Worm (Caenorhabditis elegans) whole organism, midembryonic: ENCODE results near the gene B0244.5.
A peak's percentile ranks its signal among the peaks of the same experiment; 100 is the strongest.

Experiments used
- T22C8.4 ChIP-seq: fragments of 200-800 bp; sonication (Bioruptor generic); IDR thresholded peaks from 2 replicates; pipeline ENCODE4 v1.3.6; 2022; ENCODE audit warnings: missing genetic modification characterization, missing compliant biosample characterization
- flt-1 ChIP-seq: fragments of 200-800 bp; sonication (Bioruptor generic); IDR thresholded peaks from 2 replicates; pipeline ENCODE4 v1.3.6; 2022; ENCODE audit warnings: missing genetic modification characterization, missing compliant biosample characterization
- klf-2 ChIP-seq: fragments of 200-800 bp; sonication (Bioruptor generic); conservative IDR thresholded peaks from 2 replicates; pipeline ENCODE4 v1.3.6; 2022; ENCODE audit warnings: missing genetic modification reagents, missing genetic modification characterization, missing compliant biosample characterization
- med-1 ChIP-seq: sonication (generic microtip); optimal IDR thresholded peaks from 2 replicates; lab custom pipeline; 2017; ENCODE audit warnings: missing genetic modification characterization, mild to moderate bottlenecking, missing compliant biosample characterization, antibody characterized with exemption, missing genetic modification reagents; ENCODE audit not compliant: insufficient read depth
- tab-1 ChIP-seq: fragments of 200-800 bp; sonication (Bioruptor generic); IDR thresholded peaks from 2 replicates; pipeline ENCODE4 v1.3.6; 2022; ENCODE audit warnings: missing genetic modification characterization, missing compliant biosample characterization
- ztf-29 ChIP-seq: fragments of 200-800 bp; sonication (Bioruptor generic); IDR thresholded peaks from 2 replicates; pipeline ENCODE4 v1.3.6; 2022; ENCODE audit warnings: missing genetic modification reagents, missing genetic modification characterization, missing compliant biosample characterization

DNA sequence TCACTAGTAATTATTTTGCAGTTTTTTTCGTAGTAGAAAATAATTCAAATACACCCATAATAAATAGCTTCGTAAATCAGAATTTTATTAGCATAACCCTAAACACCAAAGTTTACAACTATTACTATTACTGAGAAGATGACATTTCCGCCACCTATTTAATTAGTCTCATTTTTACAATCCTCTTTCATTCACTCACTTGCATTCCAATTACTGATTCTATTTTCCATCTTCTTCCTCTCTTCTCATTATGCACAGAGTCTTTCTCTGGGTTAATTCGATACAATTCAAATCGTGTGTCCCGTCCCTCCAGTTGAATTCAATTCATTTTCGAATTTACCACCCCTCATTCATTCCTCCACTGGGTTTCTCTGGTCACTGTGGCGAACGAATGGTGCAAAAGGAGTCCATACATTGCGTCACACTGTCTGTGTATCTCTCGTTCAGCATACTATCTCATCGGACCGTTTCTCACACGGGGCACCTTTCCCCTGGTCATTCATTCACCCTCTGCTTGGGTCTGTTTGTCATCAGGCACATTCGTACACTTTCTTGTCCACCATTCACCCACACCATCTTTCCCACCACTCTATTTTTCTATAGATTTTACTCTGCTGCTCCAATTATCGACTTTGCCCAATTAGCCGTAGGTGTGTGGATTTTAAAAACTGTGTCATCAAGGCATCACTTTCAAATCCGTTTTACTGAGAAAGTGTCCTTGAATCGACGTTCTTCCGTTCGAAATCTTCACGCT lies 24.2 kb upstream of the B0244.5 start:
- TF ChIP-seq tab-1 (GFP tag; lab: Robert Waterston, UW) = no peak
- no peak for TF ChIP-seq T22C8.4 (GFP tag; lab: Robert Waterston, UW)
- peak; percentile 22; the same call in 1 of the 2 replicates for TF ChIP-seq flt-1 (GFP tag; lab: Robert Waterston, UW)
- no peak for TF ChIP-seq klf-2 (GFP tag; lab: Robert Waterston, UW)
- no peak for TF ChIP-seq ztf-29
- TF ChIP-seq med-1 (GFP tag; lab: Kevin White, UChicago) = no peak
